Fruit fly (Drosophila melanogaster) S2 (cell line): ENCODE results near the gene pug.

Experiments
- CG8478 ChIP-seq: fragments of >200 bp; optimal IDR thresholded peaks from 2 replicates; lab custom pipeline; 2018
- CTCF ChIP-seq, 2 experiments: fragments of >200 bp; optimal IDR thresholded peaks; 2 replicates each; lab custom pipeline; 2018

Gene pug

dm6 chr3R:10704975-10705374 lies 8.6 kb downstream of the pug start, which contains the start of gene CG31391:
CG31391 (minus strand) TSS chr3R:10705075.
- TF ChIP-seq CTCF (optimal IDR thresholded peaks at IDR 0.05; lab: Kevin White, UChicago): no peak

- no peak for TF ChIP-seq CG8478 (lab: Kevin White, UChicago)
- TF ChIP-seq CTCF (optimal IDR thresholded peaks at IDR 0.05; lab: Kevin White, UChicago): no peak
These were observed 10.4 kb downstream of the pug start, which contains the start of the genes CG31467 and CG14684 for dm6 chr3R:10706763-10707162. CG31467 (minus strand) TSS chr3R:10706863. CG14684 (plus strand) TSS chr3R:10706974.

- TF ChIP-seq CG8478 (lab: Kevin White, UChicago): no peak
- no peak for TF ChIP-seq CTCF (optimal IDR thresholded peaks at IDR 0.05; lab: Kevin White, UChicago)
These were observed 11.8 kb downstream of the pug start, which contains the start of gene CG31278 for dm6 chr3R:10708169-10708568. CG31278 (minus strand) TSS chr3R:10708340.

DNA sequence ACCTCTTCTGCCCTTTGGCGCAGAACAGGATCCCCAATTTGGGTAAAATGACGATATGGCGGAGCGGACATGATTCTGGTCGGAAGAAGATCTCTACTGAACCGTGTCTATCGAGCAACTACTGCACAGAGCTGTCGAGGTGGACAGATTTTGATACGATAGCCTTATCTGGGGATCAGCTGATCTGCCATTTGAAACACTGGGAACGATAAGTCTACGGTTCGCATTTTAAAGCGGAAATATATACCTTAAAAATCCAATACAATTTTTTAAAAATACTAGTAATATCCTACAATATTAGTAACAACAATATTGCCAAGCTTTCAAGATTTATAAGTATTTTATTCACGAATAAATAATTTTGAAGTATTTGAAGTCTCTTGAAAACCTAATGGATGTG lies 12.9 kb downstream of the pug start, which contains the start of gene CG31373:
TSS of gene CG31373 (minus strand) at position 101 of the 400 bp plus-strand sequence.
- TF ChIP-seq CTCF (optimal IDR thresholded peaks at IDR 0.05; lab: Kevin White, UChicago) (no peak), CG8478 (lab: Kevin White, UChicago) (no peak)

dm6 chr3R:10711148-10711547 lies 14.8 kb downstream of the pug start, which contains the start of gene CG14689:
CG14689 (minus strand) TSS chr3R:10711248.
- TF ChIP-seq CTCF (optimal IDR thresholded peaks at IDR 0.05; lab: Kevin White, UChicago) (no peak), CG8478 (lab: Kevin White, UChicago) (no peak)

- TF ChIP-seq CTCF (optimal IDR thresholded peaks at IDR 0.05; lab: Kevin White, UChicago) (no peak), CG8478 (lab: Kevin White, UChicago) (no peak)
These were observed 18.2 kb downstream of the pug start, which contains the start of gene CG4073 for dm6 chr3R:10714498-10714897. CG4073 (plus strand) TSS chr3R:10714798.

DNA sequence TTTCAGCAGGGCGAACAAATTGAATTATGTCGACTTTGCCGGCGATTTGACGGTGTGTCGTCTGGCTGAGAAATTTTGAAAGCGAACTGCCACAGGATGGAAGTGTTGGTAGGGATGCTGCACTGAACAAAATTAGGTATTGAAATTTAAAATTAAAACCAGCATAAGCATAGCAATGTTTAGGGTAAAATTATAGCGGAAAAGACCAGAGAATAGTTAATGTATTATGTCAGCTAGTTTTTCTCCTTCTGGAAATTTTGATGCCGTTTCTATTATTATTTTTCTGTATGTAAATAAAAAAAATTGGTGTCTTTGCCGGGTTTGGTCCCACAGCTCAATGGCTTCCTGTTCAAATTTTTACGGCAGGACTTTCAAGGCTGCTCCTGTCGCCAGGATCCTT lies 30.4 kb downstream of the pug start:
- TF ChIP-seq CTCF (optimal IDR thresholded peaks at IDR 0.05; lab: Kevin White, UChicago) (no peak), CG8478 (lab: Kevin White, UChicago) (no peak)

- TF ChIP-seq CTCF (optimal IDR thresholded peaks at IDR 0.05; lab: Kevin White, UChicago) (no peak), CG8478 (lab: Kevin White, UChicago) (no peak)
These were observed 39.5 kb downstream of the pug start, which contains the start of gene tomboy20 for dm6 chr3R:10735857-10736256. tomboy20 (minus strand) TSS chr3R:10735957.

dm6 chr3R:10747650-10748049 lies 51.3 kb downstream of the pug start:
- TF ChIP-seq CG8478 (lab: Kevin White, UChicago): no peak
- TF ChIP-seq CTCF (optimal IDR thresholded peaks at IDR 0.05; lab: Kevin White, UChicago): no peak

- TF ChIP-seq CG8478 (lab: Kevin White, UChicago) (no peak), CTCF (optimal IDR thresholded peaks at IDR 0.05; lab: Kevin White, UChicago) (no peak)
These were observed 54.7 kb downstream of the pug start, which contains the start of gene TkR86C for dm6 chr3R:10751061-10751460. TkR86C (minus strand) TSS chr3R:10751228.
